Worm (Caenorhabditis elegans) whole organism, early embryonic: ENCODE measurements around the gene Y69A2AR.12.

Experiments
- B0310.2 ChIP-seq: sonication (generic microtip); optimal IDR thresholded peaks from 2 replicates; lab custom pipeline; 2016; ENCODE audit warnings: mild to moderate bottlenecking, missing genetic modification characterization, missing compliant biosample characterization
- ama-1 ChIP-seq: fragments of 150-350 bp; optimal IDR thresholded peaks from 2 replicates; lab custom pipeline; 2014
- ets-7 ChIP-seq: sonication (generic microtip); optimal IDR thresholded peaks from 2 replicates; lab custom pipeline; 2016; ENCODE audit warnings: missing genotype, missing genetic modification characterization, missing compliant biosample characterization
- flt-1 ChIP-seq: fragments of 200-800 bp; sonication (Bioruptor generic); IDR thresholded peaks from 2 replicates; pipeline ENCODE4 v1.3.6; 2022; ENCODE audit warnings: missing genetic modification characterization, missing compliant biosample characterization
- hmg-4 ChIP-seq: fragments of 200-800 bp; sonication (Bioruptor generic); optimal IDR thresholded peaks from 2 replicates; lab custom pipeline; 2018; ENCODE audit warnings: mild to moderate bottlenecking, missing genetic modification characterization, missing compliant biosample characterization
- hnd-1 ChIP-seq: sonication (generic microtip); optimal IDR thresholded peaks from 2 replicates; lab custom pipeline; 2016; ENCODE audit warnings: missing genetic modification characterization, missing compliant biosample characterization
- pes-1 ChIP-seq: fragments of 200-800 bp; sonication (Bioruptor generic); IDR thresholded peaks from 2 replicates; pipeline ENCODE4 v1.3.6; 2022; ENCODE audit warnings: missing genetic modification reagents, missing genetic modification characterization, missing compliant biosample characterization
- sea-1 ChIP-seq: fragments of 200-800 bp; sonication (Bioruptor generic); conservative IDR thresholded peaks from 2 replicates; pipeline ENCODE4 v1.3.6; 2022; ENCODE audit warnings: missing genetic modification characterization, missing compliant biosample characterization
- tra-4 ChIP-seq: sonication (generic microtip); optimal IDR thresholded peaks from 2 replicates; lab custom pipeline; 2017; ENCODE audit warnings: missing genetic modification characterization, missing compliant biosample characterization

- TF ChIP-seq ama-1 (lab: Kevin White, UChicago), result no peak
- no peak for TF ChIP-seq sea-1
- no peak for TF ChIP-seq ets-7 (tag; lab: Kevin White, UChicago)
- TF ChIP-seq B0310.2, result no peak
- TF ChIP-seq tra-4, result no peak
- TF ChIP-seq hnd-1, result no peak
- no peak for TF ChIP-seq hmg-4 (GFP tag; lab: Kevin White, UChicago)
- TF ChIP-seq pes-1 (GFP tag; lab: Robert Waterston, UW), result no peak
- no peak for TF ChIP-seq flt-1 (GFP tag; lab: Robert Waterston, UW)
These were observed 4.7 kb downstream of the Y69A2AR.12 start for ce11 chrIV:2573122-2573521.
